Worm (Caenorhabditis elegans): Measurements from ENCODE around the gene apa-2.

- TF ChIP-seq C34F6.9 (tag; optimal IDR thresholded peaks at IDR 0.05) = no peak
- TF ChIP-seq nhr-12 (tag; optimal IDR thresholded peaks at IDR 0.05) = no peak
- TF ChIP-seq unc-39 (tag; optimal IDR thresholded peaks at IDR 0.05) = no peak
- no peak for TF ChIP-seq ztf-11 (tag; optimal IDR thresholded peaks at IDR 0.05)
- TF ChIP-seq elt-3 (tag; optimal IDR thresholded peaks at IDR 0.05) = no peak
- no peak for TF ChIP-seq ztf-1 (GFP tag; conservative IDR thresholded peaks at IDR 0.05)
- no peak for TF ChIP-seq zag-1 (tag; optimal IDR thresholded peaks at IDR 0.05)
- TF ChIP-seq F13H6.1 (tag; optimal IDR thresholded peaks at IDR 0.05) = no peak
- TF ChIP-seq gmeb-1 (tag; optimal IDR thresholded peaks at IDR 0.05) = no peak
- TF ChIP-seq ceh-16 (tag; optimal IDR thresholded peaks at IDR 0.05) = no peak
- no peak for TF ChIP-seq lin-39 (tag; optimal IDR thresholded peaks at IDR 0.05)
Observed at ce11 chrX:9311225-9311624, 27.2 kb upstream of the apa-2 start, which contains the start of gene H29C22.1.
